ENCODE assay signal across 6 worm cellular contexts in genomic region chrV:2875422-2875821, ce11.
TF ChIP-seq lines count a peak whose summit lies in the region.

TSS of gene folt-2 (minus strand) at chrV:2875600.

TF ChIP-seq in whole organism, L1 larva, 84 proteins besides CTCF, POLR2A, EP300 and RAD21:
- no peak for TF ChIP-seq efl-1 (optimal IDR thresholded peaks at IDR 0.05; lab: Kevin White, UChicago)
- TF ChIP-seq efl-1 (GFP tag; optimal IDR thresholded peaks at IDR 0.05 in 1 of 2; lab: Kevin White, UChicago), result peak in 1 of 2 experiments; percentile 22
- no peak for TF ChIP-seq lir-3 (tag; optimal IDR thresholded peaks at IDR 0.05; lab: Kevin White, UChicago; ENCODE audit: poor library complexity)
- peak; percentile 10 for TF ChIP-seq nhr-71 (tag; optimal IDR thresholded peaks at IDR 0.05; lab: Kevin White, UChicago)
- TF ChIP-seq elt-2 (tag; optimal IDR thresholded peaks at IDR 0.05; lab: Kevin White, UChicago), result peak; percentile 50
TF ChIP-seq in whole organism, L1 larva: peak in this region for 3.

TF ChIP-seq in whole organism, L2 larva, 48 proteins besides CTCF, POLR2A, EP300 and RAD21:
- TF ChIP-seq mbf-1 (tag; optimal IDR thresholded peaks at IDR 0.05; lab: Kevin White, UChicago) (no peak), fos-1 (tag; optimal IDR thresholded peaks at IDR 0.05; lab: Kevin White, UChicago) (peak; percentile 60)

TF ChIP-seq in whole organism, L3 larva, 47 proteins besides CTCF, POLR2A, EP300 and RAD21:
- TF ChIP-seq elt-2 (tag; optimal IDR thresholded peaks at IDR 0.05; lab: Kevin White, UChicago) (peak; percentile 75), pqm-1 (tag; optimal IDR thresholded peaks at IDR 0.05; lab: Kevin White, UChicago) (peak; percentile 49), egl-27 (tag; optimal IDR thresholded peaks at IDR 0.05; lab: Kevin White, UChicago) (no peak), nhr-67 (tag; optimal IDR thresholded peaks at IDR 0.05; lab: Kevin White, UChicago) (no peak), ztf-11 (tag; optimal IDR thresholded peaks at IDR 0.05; lab: Kevin White, UChicago) (no peak)

TF ChIP-seq in whole organism, L4 larva, 104 proteins besides CTCF, POLR2A, EP300 and RAD21:
- peak; percentile 25 for TF ChIP-seq pqm-1 (tag; optimal IDR thresholded peaks at IDR 0.05; lab: Kevin White, UChicago)
- TF ChIP-seq spr-3 (GFP tag; optimal IDR thresholded peaks at IDR 0.05; lab: Kevin White, UChicago), result no peak
- TF ChIP-seq nhr-25 (tag; optimal IDR thresholded peaks at IDR 0.05; lab: Kevin White, UChicago; ENCODE audit: borderline replicate concordance, insufficient read depth), result no peak
- TF ChIP-seq lin-29 (GFP tag; IDR thresholded peaks at IDR 0.05; lab: Robert Waterston, UW), result no peak
- TF ChIP-seq daf-16 (GFP tag; optimal IDR thresholded peaks at IDR 0.05; lab: Kevin White, UChicago), result no peak
- TF ChIP-seq daf-16 (tag; optimal IDR thresholded peaks at IDR 0.05; lab: Kevin White, UChicago), result peak; percentile 48
- TF ChIP-seq hlh-11 (tag; optimal IDR thresholded peaks at IDR 0.05; lab: Kevin White, UChicago), result peak; percentile 37
- peak; percentile 72 for TF ChIP-seq dmd-6 (GFP tag; IDR thresholded peaks at IDR 0.05; lab: Robert Waterston, UW)
- no peak for TF ChIP-seq gei-8 (GFP tag; optimal IDR thresholded peaks at IDR 0.05; lab: Kevin White, UChicago)
- peak; percentile 74 for TF ChIP-seq dve-1 (tag; optimal IDR thresholded peaks at IDR 0.05; lab: Kevin White, UChicago; ENCODE audit: insufficient read depth)
- peak; percentile 16 for TF ChIP-seq mep-1 (tag; optimal IDR thresholded peaks at IDR 0.05; lab: Kevin White, UChicago)
- TF ChIP-seq php-3 (GFP tag; IDR thresholded peaks at IDR 0.05; lab: Robert Waterston, UW), result peak; percentile 56; the same call in 1 of the 2 replicates
- no peak for TF ChIP-seq nhr-237 (tag; optimal IDR thresholded peaks at IDR 0.05; lab: Kevin White, UChicago)
- no peak for TF ChIP-seq spr-1 (tag; optimal IDR thresholded peaks at IDR 0.05; lab: Kevin White, UChicago)
- no peak for TF ChIP-seq mes-2 (tag; optimal IDR thresholded peaks at IDR 0.05; lab: Kevin White, UChicago; ENCODE audit: poor library complexity, severe bottlenecking)
- TF ChIP-seq hif-1 (tag; optimal IDR thresholded peaks at IDR 0.05; lab: Kevin White, UChicago), result no peak

TF ChIP-seq in whole organism, early embryonic, 17 proteins besides CTCF, POLR2A, EP300 and RAD21:
- TF ChIP-seq tra-4 (tag; optimal IDR thresholded peaks at IDR 0.05; lab: Kevin White, UChicago) (no peak), tbx-11 (GFP tag; IDR thresholded peaks at IDR 0.05; lab: Robert Waterston, UW) (0 out of 2 replicates have a peak, but pooled peaks have one; percentile 16)

TF ChIP-seq in whole organism, young adult, 124 proteins besides CTCF, POLR2A, EP300 and RAD21:
- TF ChIP-seq lin-40 (tag; optimal IDR thresholded peaks at IDR 0.05; lab: Kevin White, UChicago) (no peak), K12H6.12 (tag; optimal IDR thresholded peaks at IDR 0.05; lab: Kevin White, UChicago) (no peak), madf-10 (tag; optimal IDR thresholded peaks at IDR 0.05; lab: Kevin White, UChicago) (no peak), B0019.2 (GFP tag; conservative IDR thresholded peaks at IDR 0.05; lab: Robert Waterston, UW) (no peak), nhr-80 (tag; optimal IDR thresholded peaks at IDR 0.05; lab: Kevin White, UChicago) (peak; percentile 76), atf-7 (tag; optimal IDR thresholded peaks at IDR 0.05; lab: Kevin White, UChicago) (peak; percentile 5)
